Fruit fly (Drosophila melanogaster) whole organism, prepupa: ENCODE results near the gene CG5390.
A peak's percentile ranks its signal among the peaks of the same experiment; 100 is the strongest.

Experiments
- CG10631 ChIP-seq: fragments of 200-800 bp; sonication (Bioruptor generic); optimal IDR thresholded peaks from 2 replicates; lab custom pipeline; 2016; ENCODE audit warnings: missing biosample characterization, missing genetic modification characterization
- CG11762 ChIP-seq: fragments of 200-800 bp; sonication (Bioruptor generic); optimal IDR thresholded peaks from 3 replicates; lab custom pipeline; 2016; ENCODE audit warnings: missing biosample characterization, missing genetic modification characterization; ENCODE audit not compliant: insufficient read depth
- CG11902 ChIP-seq: fragments of 200-800 bp; sonication (Bioruptor generic); optimal IDR thresholded peaks from 3 replicates; lab custom pipeline; 2016; ENCODE audit warnings: missing biosample characterization, missing genetic modification characterization
- CG15336 ChIP-seq: fragments of 200-800 bp; sonication (Bioruptor generic); IDR thresholded peaks from 2 replicates; pipeline ENCODE4 v1.3.6; 2022; ENCODE audit warnings: missing biosample characterization, missing genetic modification characterization
- CG1621 ChIP-seq: fragments of 200-800 bp; sonication (Bioruptor generic); optimal IDR thresholded peaks from 3 replicates; lab custom pipeline; 2018; ENCODE audit warnings: missing biosample characterization, mild to moderate bottlenecking, missing genetic modification characterization
- CG3032 ChIP-seq: fragments of 200-800 bp; optimal IDR thresholded peaks from 2 replicates; lab custom pipeline; 2019; ENCODE audit warnings: missing biosample characterization, mild to moderate bottlenecking, missing genetic modification characterization, moderate library complexity
- CG31627 ChIP-seq: fragments of 200-800 bp; sonication (Bioruptor generic); optimal IDR thresholded peaks from 3 replicates; lab custom pipeline; 2016; ENCODE audit warnings: missing biosample characterization, missing genetic modification characterization
- CG32006 ChIP-seq: fragments of 200-800 bp; sonication (Bioruptor generic); optimal IDR thresholded peaks from 3 replicates; lab custom pipeline; 2017; ENCODE audit warnings: missing biosample characterization, mild to moderate bottlenecking, missing genetic modification characterization
- CG34406 ChIP-seq: fragments of 200-800 bp; sonication (Bioruptor generic); optimal IDR thresholded peaks from 3 replicates; lab custom pipeline; 2016; ENCODE audit warnings: missing biosample characterization, missing genetic modification characterization
- CG4318 ChIP-seq: fragments of 200-800 bp; sonication (Bioruptor generic); optimal IDR thresholded peaks from 3 replicates; lab custom pipeline; 2017; ENCODE audit warnings: missing biosample characterization, mild to moderate bottlenecking, missing genetic modification characterization
- CG6163 ChIP-seq: fragments of 200-800 bp; sonication (Bioruptor generic); IDR thresholded peaks from 3 replicates; pipeline ENCODE4 v1.3.6; 2022; ENCODE audit warnings: missing biosample characterization, missing genetic modification characterization
- CG6276 ChIP-seq: fragments of 200-800 bp; sonication (Bioruptor generic); optimal IDR thresholded peaks from 2 replicates; lab custom pipeline; 2017; ENCODE audit warnings: missing biosample characterization, mild to moderate bottlenecking, missing genetic modification characterization
- CG6792 ChIP-seq: fragments of 200-800 bp; sonication (Bioruptor generic); optimal IDR thresholded peaks from 3 replicates; lab custom pipeline; 2016; ENCODE audit warnings: missing biosample characterization, missing genetic modification characterization
- CG6854 ChIP-seq: fragments of 200-800 bp; sonication (Bioruptor generic); optimal IDR thresholded peaks from 2 replicates; lab custom pipeline; 2017; ENCODE audit warnings: missing biosample characterization, mild to moderate bottlenecking, missing genetic modification characterization
- CG7368 ChIP-seq: fragments of 200-800 bp; sonication (Bioruptor generic); optimal IDR thresholded peaks from 3 replicates; lab custom pipeline; 2016; ENCODE audit warnings: missing biosample characterization, missing genetic modification characterization
- CG8319 ChIP-seq: fragments of 200-800 bp; sonication (Bioruptor generic); optimal IDR thresholded peaks from 3 replicates; lab custom pipeline; 2016; ENCODE audit warnings: missing biosample characterization, missing genetic modification characterization
- CG8632 ChIP-seq: fragments of 200-800 bp; sonication (Bioruptor generic); optimal IDR thresholded peaks from 3 replicates; lab custom pipeline; 2016; ENCODE audit warnings: missing biosample characterization, missing genetic modification characterization
- Eip93F ChIP-seq: fragments of 200-800 bp; sonication (Bioruptor generic); optimal IDR thresholded peaks from 2 replicates; lab custom pipeline; 2016; ENCODE audit warnings: missing biosample characterization, mild to moderate bottlenecking, missing genetic modification characterization
- Ets21C ChIP-seq: fragments of 200-800 bp; sonication (Bioruptor generic); optimal IDR thresholded peaks from 3 replicates; lab custom pipeline; 2016; ENCODE audit warnings: missing biosample characterization, missing genetic modification characterization
- Gug ChIP-seq: fragments of 200-800 bp; sonication (Bioruptor generic); IDR thresholded peaks from 2 replicates; pipeline ENCODE4 v1.3.6; 2022; ENCODE audit warnings: missing biosample characterization, missing genetic modification characterization
- Hr38 ChIP-seq: sonication (Bioruptor generic); optimal IDR thresholded peaks from 2 replicates; lab custom pipeline; 2016; ENCODE audit warnings: missing biosample characterization, missing genetic modification characterization
- Lpt ChIP-seq: fragments of 200-800 bp; sonication (Bioruptor generic); optimal IDR thresholded peaks from 3 replicates; lab custom pipeline; 2016; ENCODE audit warnings: missing biosample characterization, missing genetic modification characterization
- OdsH ChIP-seq: fragments of 200-800 bp; sonication (Bioruptor generic); optimal IDR thresholded peaks from 3 replicates; lab custom pipeline; 2016; ENCODE audit warnings: missing biosample characterization, missing genetic modification characterization
- Smox ChIP-seq: fragments of 200-800 bp; sonication (Bioruptor generic); optimal IDR thresholded peaks from 3 replicates; lab custom pipeline; 2016; ENCODE audit warnings: missing biosample characterization, missing genetic modification characterization
- Sox102F ChIP-seq: fragments of 200-800 bp; sonication (Bioruptor generic); optimal IDR thresholded peaks from 2 replicates; lab custom pipeline; 2016; ENCODE audit warnings: missing biosample characterization, mild to moderate bottlenecking, missing genetic modification characterization
- Sox14 ChIP-seq: fragments of 200-800 bp; sonication (Bioruptor generic); optimal IDR thresholded peaks from 3 replicates; lab custom pipeline; 2016; ENCODE audit warnings: missing biosample characterization, missing genetic modification characterization
- Sox15 ChIP-seq: fragments of 200-800 bp; sonication (Bioruptor generic); optimal IDR thresholded peaks from 3 replicates; lab custom pipeline; 2016; ENCODE audit warnings: missing biosample characterization, missing genetic modification characterization
- acj6 ChIP-seq: fragments of 200-800 bp; sonication (Bioruptor generic); optimal IDR thresholded peaks from 3 replicates; lab custom pipeline; 2016; ENCODE audit warnings: missing biosample characterization, missing genetic modification characterization
- dsx ChIP-seq: fragments of 200-800 bp; optimal IDR thresholded peaks from 3 replicates; lab custom pipeline; 2019; ENCODE audit warnings: missing biosample characterization, mild to moderate bottlenecking, missing genetic modification characterization, moderate library complexity; ENCODE audit not compliant: poor library complexity, severe bottlenecking
- eg ChIP-seq: fragments of 200-800 bp; sonication (Bioruptor generic); IDR thresholded peaks from 3 replicates; pipeline ENCODE4 v1.3.6; 2022; ENCODE audit warnings: missing biosample characterization, missing genetic modification characterization
- esn ChIP-seq: fragments of 200-800 bp; sonication (Bioruptor generic); optimal IDR thresholded peaks from 2 replicates; lab custom pipeline; 2016; ENCODE audit warnings: missing biosample characterization, mild to moderate bottlenecking, missing genetic modification characterization, moderate library complexity
- fd85E ChIP-seq: fragments of 200-800 bp; sonication (Bioruptor generic); optimal IDR thresholded peaks from 3 replicates; lab custom pipeline; 2016; ENCODE audit warnings: missing biosample characterization, missing genetic modification characterization
- lz ChIP-seq: fragments of 200-800 bp; sonication (Bioruptor generic); optimal IDR thresholded peaks from 3 replicates; lab custom pipeline; 2016; ENCODE audit warnings: missing biosample characterization, missing genetic modification characterization
- net ChIP-seq: fragments of 200-800 bp; sonication (Bioruptor generic); optimal IDR thresholded peaks from 3 replicates; lab custom pipeline; 2016; ENCODE audit warnings: missing biosample characterization, missing genetic modification characterization
- spab ChIP-seq: fragments of 200-800 bp; sonication (Bioruptor generic); optimal IDR thresholded peaks from 2 replicates; lab custom pipeline; 2017; ENCODE audit warnings: missing biosample characterization, mild to moderate bottlenecking, missing genetic modification characterization, missing genetic modification reagents
- topi ChIP-seq: fragments of 200-800 bp; sonication (Bioruptor generic); optimal IDR thresholded peaks from 3 replicates; lab custom pipeline; 2016; ENCODE audit warnings: missing biosample characterization, missing genetic modification characterization

The CG5390 gene

dm6 chr2L:10292066-10292560 is 14.3 kb downstream of the CG5390 start, which contains the start of gene Ufd4:
Gene Ufd4 (minus strand): TSS chr2L:10292365.
- no peak for TF ChIP-seq spab (GFP tag; lab: Kevin White, UChicago)
- no peak for TF ChIP-seq CG6163
- TF ChIP-seq CG6792: peak; percentile 29
- no peak for TF ChIP-seq Gug (GFP tag; lab: Robert Waterston, UW)
- peak; percentile 7 for TF ChIP-seq fd85E (GFP tag; lab: Kevin White, UChicago)
- peak; percentile 70 for TF ChIP-seq esn (GFP tag; lab: Kevin White, UChicago)
- no peak for TF ChIP-seq acj6 (GFP tag; lab: Kevin White, UChicago)
- peak; percentile 63 for TF ChIP-seq CG31627 (GFP tag; lab: Kevin White, UChicago)
- TF ChIP-seq CG4318 (GFP tag; lab: Kevin White, UChicago): no peak
- TF ChIP-seq eg (GFP tag; lab: Robert Waterston, UW): no peak
- TF ChIP-seq net (GFP tag; lab: Kevin White, UChicago): no peak
- TF ChIP-seq OdsH (GFP tag; lab: Kevin White, UChicago): no peak
- no peak for TF ChIP-seq CG7368
- TF ChIP-seq CG15336: peak; percentile 68; the same call in 1 of the 2 replicates
- peak; percentile 11 for TF ChIP-seq CG11902 (GFP tag; lab: Kevin White, UChicago)
- peak; percentile 67 for TF ChIP-seq CG3032
- no peak for TF ChIP-seq Sox14
- no peak for TF ChIP-seq Lpt
- no peak for TF ChIP-seq CG32006 (GFP tag; lab: Kevin White, UChicago)
- TF ChIP-seq dsx: no peak
- TF ChIP-seq CG1621 (tag; lab: Kevin White, UChicago): no peak
- no peak for TF ChIP-seq Sox102F
- TF ChIP-seq CG8632 (GFP tag; lab: Kevin White, UChicago): no peak
- no peak for TF ChIP-seq CG6854 (GFP tag; lab: Kevin White, UChicago)
- no peak for TF ChIP-seq Hr38 (GFP tag; lab: Kevin White, UChicago)
- no peak for TF ChIP-seq Sox15
- no peak for TF ChIP-seq Ets21C (GFP tag; lab: Kevin White, UChicago)
- TF ChIP-seq, all 60 proteins: peak for 7

dm6 chr2L:10291276-10291675 is 15.1 kb downstream of the CG5390 start:
- TF ChIP-seq CG6276: no peak
- no peak for TF ChIP-seq CG34406 (GFP tag; lab: Kevin White, UChicago)
- TF ChIP-seq CG6163: no peak
- no peak for TF ChIP-seq Smox (GFP tag; lab: Kevin White, UChicago)
- TF ChIP-seq eg (GFP tag; lab: Robert Waterston, UW): no peak

- TF ChIP-seq CG8319 (no peak), Sox15 (no peak), net (GFP tag; lab: Kevin White, UChicago) (no peak), spab (GFP tag; lab: Kevin White, UChicago) (no peak)
These were observed 25.6 kb downstream of the CG5390 start, which contains the start of gene CG34043 for dm6 chr2L:10280772-10281171. Gene CG34043 (minus strand): TSS chr2L:10280872.

- TF ChIP-seq CG6276 (no peak), CG1621 (tag; lab: Kevin White, UChicago) (no peak), Eip93F (GFP tag; lab: Kevin White, UChicago) (peak; percentile 1), CG3032 (peak; percentile 19), lz (GFP tag; lab: Kevin White, UChicago) (peak; percentile 12), esn (GFP tag; lab: Kevin White, UChicago) (peak; percentile 14), topi (no peak), CG11762 (no peak), CG31627 (GFP tag; lab: Kevin White, UChicago) (peak; percentile 0), CG10631 (no peak)
- TF ChIP-seq, all 60 proteins: peak for 5
These were observed 27.7 kb downstream of the CG5390 start, which contains the start of gene Utx for dm6 chr2L:10278658-10279057. Gene Utx (minus strand): TSS chr2L:10278811.
